Fruit fly (Drosophila melanogaster) Kc167 (cell line): ENCODE measurements around the gene pbl.

Source experiments
- Myc ChIP-seq: fragments of >200 bp; optimal IDR thresholded peaks from 2 replicates; lab custom pipeline; 2017; ENCODE audit warnings: missing external identifiers
- Sin3A ChIP-seq: fragments of >200 bp; optimal IDR thresholded peaks from 2 replicates; lab custom pipeline; 2018; ENCODE audit warnings: missing external identifiers
- h ChIP-seq: fragments of >200 bp; optimal IDR thresholded peaks from 3 replicates; lab custom pipeline; 2018; ENCODE audit warnings: missing external identifiers
- insv ChIP-seq: fragments of >200 bp; optimal IDR thresholded peaks from 3 replicates; lab custom pipeline; 2018; ENCODE audit warnings: missing external identifiers
- psq ChIP-seq: fragments of >200 bp; optimal IDR thresholded peaks from 2 replicates; lab custom pipeline; 2017; ENCODE audit warnings: missing external identifiers
- ttk ChIP-seq: sonication (Bioruptor generic); optimal IDR thresholded peaks from 2 replicates; lab custom pipeline; 2017; ENCODE audit warnings: missing external identifiers

The pbl gene

dm6 chr3L:7947880-7948286 lies 36.1 kb upstream of the pbl start, which contains the start of gene exex:
Gene exex, plus strand, starts transcription at chr3L:7948186.
- TF ChIP-seq ttk (lab: Kevin White, UChicago) (no peak), insv (lab: Kevin White, UChicago) (no peak), psq (no peak), Myc (lab: Kevin White, UChicago) (no peak), h (lab: Kevin White, UChicago) (no peak), Sin3A (lab: Kevin White, UChicago) (no peak)

- no peak for TF ChIP-seq ttk (lab: Kevin White, UChicago)
- no peak for TF ChIP-seq insv (lab: Kevin White, UChicago)
- no peak for TF ChIP-seq Myc (lab: Kevin White, UChicago)
- no peak for TF ChIP-seq Sin3A (lab: Kevin White, UChicago)
- TF ChIP-seq h (lab: Kevin White, UChicago): no peak
- TF ChIP-seq psq: no peak
Measured at dm6 chr3L:7946222-7946621, 34.5 kb upstream of the pbl start, which contains the start of gene CG43880. Gene CG43880, minus strand, starts transcription at chr3L:7946322.

dm6 chr3L:7943950-7944349 lies 32.2 kb upstream of the pbl start:
- TF ChIP-seq Sin3A (lab: Kevin White, UChicago) (no peak), psq (no peak), h (lab: Kevin White, UChicago) (no peak), insv (lab: Kevin White, UChicago) (no peak), Myc (lab: Kevin White, UChicago) (no peak), ttk (lab: Kevin White, UChicago) (no peak)

- TF ChIP-seq ttk (lab: Kevin White, UChicago) (no peak), psq (no peak), Sin3A (lab: Kevin White, UChicago) (no peak), h (lab: Kevin White, UChicago) (no peak), Myc (lab: Kevin White, UChicago) (no peak), insv (lab: Kevin White, UChicago) (no peak)
Measured at dm6 chr3L:7943046-7943445, 31.3 kb upstream of the pbl start.

dm6 chr3L:7942403-7942952 lies 30.7 kb upstream of the pbl start:
- TF ChIP-seq psq (no peak), Myc (lab: Kevin White, UChicago) (no peak), insv (lab: Kevin White, UChicago) (no peak), Sin3A (lab: Kevin White, UChicago) (no peak), h (lab: Kevin White, UChicago) (no peak), ttk (lab: Kevin White, UChicago) (no peak)

- TF ChIP-seq insv (lab: Kevin White, UChicago): no peak
- no peak for TF ChIP-seq psq
- no peak for TF ChIP-seq Myc (lab: Kevin White, UChicago)
- no peak for TF ChIP-seq h (lab: Kevin White, UChicago)
- no peak for TF ChIP-seq ttk (lab: Kevin White, UChicago)
- no peak for TF ChIP-seq Sin3A (lab: Kevin White, UChicago)
Measured at dm6 chr3L:7941514-7941913, 29.8 kb upstream of the pbl start.

- TF ChIP-seq ttk (lab: Kevin White, UChicago) (no peak), psq (no peak), Myc (lab: Kevin White, UChicago) (no peak), insv (lab: Kevin White, UChicago) (no peak), Sin3A (lab: Kevin White, UChicago) (no peak), h (lab: Kevin White, UChicago) (no peak)
Measured at dm6 chr3L:7940558-7941238, 28.9 kb upstream of the pbl start.

dm6 chr3L:7938638-7939037 lies 26.9 kb upstream of the pbl start:
- no peak for TF ChIP-seq insv (lab: Kevin White, UChicago)
- no peak for TF ChIP-seq h (lab: Kevin White, UChicago)
- no peak for TF ChIP-seq Sin3A (lab: Kevin White, UChicago)
- TF ChIP-seq ttk (lab: Kevin White, UChicago): no peak
- no peak for TF ChIP-seq Myc (lab: Kevin White, UChicago)
- TF ChIP-seq psq: no peak

dm6 chr3L:7935933-7936494 lies 24.3 kb upstream of the pbl start, which contains the start of the genes syd and Srp9:
Gene syd, minus strand, starts transcription at chr3L:7936120.
Gene Srp9, plus strand, starts transcription at chr3L:7936373.
- no peak for TF ChIP-seq insv (lab: Kevin White, UChicago)
- no peak for TF ChIP-seq ttk (lab: Kevin White, UChicago)
- no peak for TF ChIP-seq h (lab: Kevin White, UChicago)
- TF ChIP-seq psq: no peak
- TF ChIP-seq Sin3A (lab: Kevin White, UChicago): no peak
- TF ChIP-seq Myc (lab: Kevin White, UChicago): no peak

- no peak for TF ChIP-seq ttk (lab: Kevin White, UChicago)
Measured at dm6 chr3L:7935409-7935932, 23.7 kb upstream of the pbl start.

dm6 chr3L:7934857-7935256 lies 23.1 kb upstream of the pbl start:
- TF ChIP-seq h (lab: Kevin White, UChicago): no peak
- no peak for TF ChIP-seq insv (lab: Kevin White, UChicago)
- no peak for TF ChIP-seq ttk (lab: Kevin White, UChicago)
- no peak for TF ChIP-seq Sin3A (lab: Kevin White, UChicago)
- no peak for TF ChIP-seq psq
- TF ChIP-seq Myc (lab: Kevin White, UChicago): no peak
